Fruit fly (Drosophila melanogaster) whole organism, embryonic: ENCODE results near the gene Iris.

Experiments used
- Bgb ChIP-seq: fragments of 200-800 bp; sonication (Bioruptor generic); IDR thresholded peaks from 2 replicates; pipeline ENCODE4 v1.3.6; 2022; ENCODE audit warnings: missing biosample characterization, missing genetic modification characterization; ENCODE audit not compliant: partially characterized antibody
- CG10147 ChIP-seq: fragments of 200-800 bp; sonication (Bioruptor generic); optimal IDR thresholded peaks from 2 replicates; lab custom pipeline; 2019; ENCODE audit warnings: missing biosample characterization, mild to moderate bottlenecking, missing genetic modification characterization, moderate library complexity
- CG10274 ChIP-seq: fragments of 200-800 bp; sonication (Bioruptor generic); optimal IDR thresholded peaks from 3 replicates; lab custom pipeline; 2017; ENCODE audit warnings: missing biosample characterization, mild to moderate bottlenecking, missing genetic modification characterization
- CG11093 ChIP-seq: fragments of 200-800 bp; sonication (Bioruptor generic); IDR thresholded peaks from 3 replicates; pipeline ENCODE4 v1.3.6; 2022; ENCODE audit warnings: missing biosample characterization, missing genetic modification characterization
- CG12071 ChIP-seq: fragments of 200-800 bp; sonication (Bioruptor generic); optimal IDR thresholded peaks from 3 replicates; lab custom pipeline; 2018; ENCODE audit warnings: missing biosample characterization, mild to moderate bottlenecking, missing genetic modification characterization
- CG12155 ChIP-seq: fragments of 200-800 bp; sonication (Bioruptor generic); optimal IDR thresholded peaks from 3 replicates; lab custom pipeline; 2016; ENCODE audit warnings: missing biosample characterization, missing genetic modification characterization
- CG16815 ChIP-seq: fragments of 200-800 bp; sonication (Bioruptor generic); optimal IDR thresholded peaks from 3 replicates; lab custom pipeline; 2017; ENCODE audit warnings: missing biosample characterization, mild to moderate bottlenecking, missing genetic modification characterization
- CG17612 ChIP-seq: fragments of 200-800 bp; sonication (Bioruptor generic); IDR thresholded peaks from 2 replicates; pipeline ENCODE4 v1.3.6; 2022; ENCODE audit warnings: missing biosample characterization, missing genetic modification characterization
- CG1792 ChIP-seq: fragments of 200-800 bp; sonication (Bioruptor generic); optimal IDR thresholded peaks from 2 replicates; lab custom pipeline; 2016; ENCODE audit warnings: missing biosample characterization, missing genetic modification characterization
- CG18599 ChIP-seq: fragments of 200-800 bp; sonication (Bioruptor generic); optimal IDR thresholded peaks from 3 replicates; lab custom pipeline; 2017; ENCODE audit warnings: missing biosample characterization, missing genetic modification characterization, mild to moderate bottlenecking, moderate library complexity, missing genetic modification reagents
- CG3065 ChIP-seq: fragments of 200-800 bp; sonication (Bioruptor generic); optimal IDR thresholded peaks from 2 replicates; lab custom pipeline; 2016; ENCODE audit warnings: missing biosample characterization, missing genetic modification characterization
- CG31441 ChIP-seq: fragments of 200-800 bp; sonication (Bioruptor generic); IDR thresholded peaks from 2 replicates; pipeline ENCODE4 v1.3.6; 2022; ENCODE audit warnings: missing biosample characterization, missing genetic modification characterization
- CG3726 ChIP-seq: fragments of 200-800 bp; sonication (Bioruptor generic); IDR thresholded peaks from 3 replicates; pipeline ENCODE4, ENCODE4 v1.3.6; 2022; ENCODE audit warnings: missing biosample characterization, missing genetic modification characterization
- CG42726 ChIP-seq: fragments of 200-800 bp; sonication (Bioruptor generic); IDR thresholded peaks from 2 replicates; pipeline ENCODE4 v1.3.6; 2022; ENCODE audit warnings: missing biosample characterization, missing genetic modification characterization; ENCODE audit not compliant: partially characterized antibody
- CG4424 ChIP-seq: fragments of 200-800 bp; sonication (Bioruptor generic); optimal IDR thresholded peaks from 3 replicates; lab custom pipeline; 2016; ENCODE audit warnings: missing biosample characterization, missing genetic modification characterization
- CG4617 ChIP-seq: fragments of 200-800 bp; sonication (Bioruptor generic); optimal IDR thresholded peaks from 3 replicates; lab custom pipeline; 2016; ENCODE audit warnings: missing biosample characterization, missing genetic modification characterization, borderline replicate concordance
- CG7928 ChIP-seq: fragments of 200-800 bp; sonication (Bioruptor generic); optimal IDR thresholded peaks from 2 replicates; lab custom pipeline; 2017; ENCODE audit warnings: missing biosample characterization, mild to moderate bottlenecking, missing genetic modification characterization
- CkIIα-i1 ChIP-seq: fragments of 200-800 bp; sonication (Bioruptor generic); IDR thresholded peaks from 2 replicates; pipeline ENCODE4 v1.3.6; 2022; ENCODE audit warnings: missing biosample characterization, missing genetic modification characterization
- Dek ChIP-seq: fragments of 200-800 bp; sonication (Bioruptor generic); optimal IDR thresholded peaks from 3 replicates; lab custom pipeline; 2019; ENCODE audit warnings: missing biosample characterization, mild to moderate bottlenecking, missing genetic modification characterization, moderate library complexity
- Dfd ChIP-seq, 2 experiments: fragments of >200 bp; optimal IDR thresholded peaks; 2 replicates each; lab custom pipeline; 2017; ENCODE audit warnings: missing biosample characterization in 2 of 2, missing genetic modification characterization in 2 of 2
- Dll ChIP-seq: fragments of 200-800 bp; sonication (Bioruptor generic); IDR thresholded peaks from 4 replicates; pipeline ENCODE4 v1.3.6; 2022; ENCODE audit warnings: missing biosample characterization, missing genetic modification characterization; ENCODE audit not compliant: partially characterized antibody
- ERR ChIP-seq: fragments of 200-800 bp; sonication (Bioruptor generic); optimal IDR thresholded peaks from 2 replicates; lab custom pipeline; 2016; ENCODE audit warnings: missing biosample characterization, missing genetic modification characterization
- Eip74EF ChIP-seq, 2 experiments: fragments of 200-800 bp in 1 of 2; fragments of >200 bp in 1 of 2; sonication (Bioruptor generic) in 1 of 2; optimal IDR thresholded peaks; 2 replicates each; lab custom pipeline; 2017 to 2019; ENCODE audit warnings: missing biosample characterization in 2 of 2, missing genetic modification characterization in 2 of 2, mild to moderate bottlenecking in 1 of 2, moderate library complexity in 1 of 2
- Ets65A ChIP-seq: fragments of 200-800 bp; sonication (Bioruptor generic); peaks from one replicate; lab custom pipeline; 2016; ENCODE audit warnings: missing biosample characterization, missing genetic modification characterization
- H15 ChIP-seq: fragments of 200-800 bp; sonication (Bioruptor generic); IDR thresholded peaks from 3 replicates; pipeline ENCODE4 v1.3.6; 2022; ENCODE audit warnings: missing biosample characterization, missing genetic modification characterization
- HHEX ChIP-seq: fragments of 200-800 bp; sonication (Bioruptor generic); optimal IDR thresholded peaks from 3 replicates; lab custom pipeline; 2017; ENCODE audit warnings: missing biosample characterization, mild to moderate bottlenecking, missing genetic modification characterization, missing genetic modification reagents
- Meics ChIP-seq: fragments of 200-800 bp; sonication (Bioruptor generic); optimal IDR thresholded peaks from 2 replicates; lab custom pipeline; 2017; ENCODE audit warnings: missing biosample characterization, mild to moderate bottlenecking, missing genetic modification characterization
- Scr ChIP-seq: fragments of 200-800 bp; sonication (Bioruptor generic); IDR thresholded peaks from 2 replicates; pipeline ENCODE4 v1.3.6; 2022; ENCODE audit warnings: missing biosample characterization, missing genetic modification characterization; ENCODE audit not compliant: partially characterized antibody
- Ssrp ChIP-seq: fragments of 200-800 bp; sonication (Bioruptor generic); optimal IDR thresholded peaks from 2 replicates; lab custom pipeline; 2018; ENCODE audit warnings: missing biosample characterization, mild to moderate bottlenecking, missing genetic modification characterization, moderate library complexity
- Vsx1 ChIP-seq: fragments of 200-800 bp; sonication (Bioruptor generic); optimal IDR thresholded peaks from 2 replicates; lab custom pipeline; 2017; ENCODE audit warnings: missing biosample characterization, mild to moderate bottlenecking, missing genetic modification characterization, missing genetic modification reagents
- ap ChIP-seq: fragments of 200-800 bp; sonication (Bioruptor generic); IDR thresholded peaks from 2 replicates; pipeline ENCODE4 v1.3.6; 2022; ENCODE audit warnings: missing biosample characterization, missing genetic modification characterization
- bcd ChIP-seq: fragments of 200-800 bp; sonication (Bioruptor generic); optimal IDR thresholded peaks from 2 replicates; lab custom pipeline; 2017; ENCODE audit warnings: missing biosample characterization, mild to moderate bottlenecking, missing genetic modification characterization
- crc ChIP-seq: fragments of 200-800 bp; sonication (Bioruptor generic); optimal IDR thresholded peaks from 2 replicates; lab custom pipeline; 2016; ENCODE audit warnings: missing biosample characterization, missing genetic modification characterization
- dmrt11E ChIP-seq: fragments of 200-800 bp; sonication (Bioruptor generic); optimal IDR thresholded peaks from 3 replicates; lab custom pipeline; 2018; ENCODE audit warnings: missing biosample characterization, mild to moderate bottlenecking, missing genetic modification characterization, moderate library complexity
- fd96Cb ChIP-seq: fragments of 200-800 bp; sonication (Bioruptor generic); optimal IDR thresholded peaks from 2 replicates; lab custom pipeline; 2018; ENCODE audit warnings: missing biosample characterization, mild to moderate bottlenecking, missing genetic modification characterization, moderate library complexity
- ind ChIP-seq: fragments of 200-800 bp; sonication (Bioruptor generic); optimal IDR thresholded peaks from 3 replicates; lab custom pipeline; 2016; ENCODE audit warnings: missing biosample characterization, missing genetic modification characterization
- jumu ChIP-seq: fragments of 200-800 bp; sonication (Bioruptor generic); optimal IDR thresholded peaks from 3 replicates; lab custom pipeline; 2016; ENCODE audit warnings: missing biosample characterization, missing genetic modification characterization
- kah ChIP-seq: fragments of 200-800 bp; sonication (Bioruptor generic); optimal IDR thresholded peaks from 2 replicates; lab custom pipeline; 2018; ENCODE audit warnings: missing biosample characterization, mild to moderate bottlenecking, missing genetic modification characterization
- knrl ChIP-seq: fragments of 200-800 bp; sonication (Bioruptor generic); IDR thresholded peaks from 3 replicates; pipeline ENCODE4 v1.3.6; 2022; ENCODE audit warnings: missing biosample characterization, missing genetic modification characterization; ENCODE audit not compliant: partially characterized antibody
- nerfin-2 ChIP-seq: fragments of 200-800 bp; sonication (Bioruptor generic); IDR thresholded peaks from 2 replicates; pipeline ENCODE4 v1.3.6; 2022; ENCODE audit warnings: missing biosample characterization, missing genetic modification characterization; ENCODE audit not compliant: partially characterized antibody
- pzg ChIP-seq: fragments of 200-800 bp; sonication (Bioruptor generic); optimal IDR thresholded peaks from 3 replicates; lab custom pipeline; 2018; ENCODE audit warnings: missing biosample characterization, mild to moderate bottlenecking, missing genetic modification characterization, moderate library complexity
- scrt ChIP-seq: fragments of 200-800 bp; sonication (Bioruptor generic); optimal IDR thresholded peaks from 2 replicates; lab custom pipeline; 2018; ENCODE audit warnings: missing biosample characterization, mild to moderate bottlenecking, missing genetic modification characterization, moderate library complexity
- sens ChIP-seq: fragments of 200-800 bp; sonication (Bioruptor generic); peaks from one replicate; lab custom pipeline; 2016; ENCODE audit warnings: missing biosample characterization, missing genetic modification characterization
- sens-2 ChIP-seq: fragments of 200-800 bp; sonication (Bioruptor generic); IDR thresholded peaks from 2 replicates; pipeline ENCODE4 v1.3.6; 2022; ENCODE audit warnings: missing biosample characterization, missing genetic modification characterization
- sima ChIP-seq: fragments of 200-800 bp; sonication (Bioruptor generic); optimal IDR thresholded peaks from 2 replicates; lab custom pipeline; 2016; ENCODE audit warnings: missing biosample characterization, missing genetic modification characterization
- sisA ChIP-seq: fragments of 200-800 bp; sonication (Bioruptor generic); IDR thresholded peaks from 2 replicates; pipeline ENCODE4 v1.3.6; 2022; ENCODE audit warnings: missing biosample characterization, missing genetic modification characterization
- zen ChIP-seq: fragments of 200-800 bp; sonication (Bioruptor generic); optimal IDR thresholded peaks from 3 replicates; lab custom pipeline; 2018; ENCODE audit warnings: missing biosample characterization, mild to moderate bottlenecking, missing genetic modification characterization, moderate library complexity
- zen2 ChIP-seq: fragments of 200-800 bp; sonication (Bioruptor generic); IDR thresholded peaks from 3 replicates; pipeline ENCODE4 v1.3.6; 2022; ENCODE audit warnings: missing biosample characterization, missing genetic modification characterization; ENCODE audit not compliant: partially characterized antibody

Gene Iris

dm6 chr2L:1144371-1145360 is 10.8 kb upstream of the Iris start (continued):
- TF ChIP-seq CG1792 (GFP tag; lab: Kevin White, UChicago) (no peak), CG10274 (GFP tag; lab: Kevin White, UChicago) (peak; percentile 28), Meics (GFP tag; lab: Kevin White, UChicago) (peak; percentile 55), HHEX (GFP tag; lab: Kevin White, UChicago) (peak; percentile 48), CG11093 (GFP tag; lab: Robert Waterston, UW) (no peak), CG4424 (peak; percentile 55), crc (no peak), CG3065 (GFP tag; lab: Kevin White, UChicago) (no peak), jumu (no peak), sima (GFP tag; lab: Kevin White, UChicago) (no peak), sens (GFP tag; lab: Kevin White, UChicago) (peak; percentile 93), sens-2 (GFP tag; lab: Robert Waterston, UW) (peak; percentile 26; the same call in 1 of the 2 replicates), sisA (GFP tag; lab: Robert Waterston, UW) (peak; percentile 47), CG31441 (peak; percentile 47), CG4617 (GFP tag; lab: Kevin White, UChicago) (no peak), CG12155 (peak; percentile 39), CG10147 (GFP tag; lab: Kevin White, UChicago) (peak; percentile 57), Dek (tag; lab: Kevin White, UChicago) (peak; percentile 53), CG3726 (no peak), CG12071 (GFP tag; lab: Kevin White, UChicago) (peak; percentile 65), zen2 (GFP tag; lab: Robert Waterston, UW) (no peak), knrl (GFP tag; lab: Robert Waterston, UW) (no peak)

dm6 chr2L:1143286-1143685 is 9.4 kb upstream of the Iris start:
- TF ChIP-seq CG16815 (no peak), scrt (peak; percentile 58), nerfin-2 (GFP tag; lab: Robert Waterston, UW) (no peak), dmrt11E (tag; lab: Kevin White, UChicago) (no peak), ind (GFP tag; lab: Kevin White, UChicago) (no peak), CG7928 (GFP tag; lab: Kevin White, UChicago) (no peak), pzg (no peak), CG18599 (GFP tag; lab: Kevin White, UChicago) (no peak), zen (tag; lab: Kevin White, UChicago) (no peak), Ssrp (tag; lab: Kevin White, UChicago) (no peak), CG42726 (GFP tag; lab: Robert Waterston, UW) (0 out of 2 replicates have a peak, but pooled peaks have one; percentile 3), Bgb (GFP tag; lab: Robert Waterston, UW) (no peak), ERR (GFP tag; lab: Kevin White, UChicago) (peak; percentile 87), H15 (GFP tag; lab: Robert Waterston, UW) (no peak), kah (GFP tag; lab: Kevin White, UChicago) (peak; percentile 75), Dll (no peak), Vsx1 (GFP tag; lab: Kevin White, UChicago) (no peak), Ets65A (GFP tag; lab: Kevin White, UChicago) (peak; percentile 17), ap (GFP tag; lab: Robert Waterston, UW) (no peak), Scr (GFP tag; lab: Robert Waterston, UW) (no peak), Dfd (GFP tag; optimal IDR thresholded peaks at IDR 0.05; lab: Kevin White, UChicago) (no peak), CkIIα-i1 (GFP tag; lab: Robert Waterston, UW) (no peak), CG17612 (no peak), bcd (no peak), fd96Cb (no peak), Eip74EF (GFP tag; optimal IDR thresholded peaks at IDR 0.05; lab: Kevin White, UChicago) (no peak)
